Worm (Caenorhabditis elegans) whole organism, dauer: ENCODE data around the gene rund-1.

Source experiments
- unc-62 ChIP-seq: sonication (generic microtip); optimal IDR thresholded peaks from 2 replicates; lab custom pipeline; 2017; ENCODE audit warnings: missing biosample characterization, missing genetic modification reagents, missing genetic modification characterization

Gene rund-1

ce11 chrX:641440-641839, 20.1 kb downstream of the rund-1 start, which contains the start of gene M6.11:
Gene M6.11, minus strand, starts transcription at chrX:641540.
- no peak for TF ChIP-seq unc-62 (GFP tag; lab: Kevin White, UChicago)

- no peak for TF ChIP-seq unc-62 (GFP tag; lab: Kevin White, UChicago)
Measured at ce11 chrX:637588-637987, 24.0 kb downstream of the rund-1 start.

- TF ChIP-seq unc-62 (GFP tag; lab: Kevin White, UChicago) = no peak
Measured at ce11 chrX:636893-637292, 24.7 kb downstream of the rund-1 start, which contains the start of gene pha-2. Gene pha-2, minus strand, starts transcription at chrX:636993.

ce11 chrX:629134-629533, 32.4 kb downstream of the rund-1 start, which contains the start of gene M6.4:
Gene M6.4, plus strand, starts transcription at chrX:629188.
- TF ChIP-seq unc-62 (GFP tag; lab: Kevin White, UChicago) = no peak

- TF ChIP-seq unc-62 (GFP tag; lab: Kevin White, UChicago) = no peak
Measured at ce11 chrX:621688-622087, 39.9 kb downstream of the rund-1 start.

- no peak for TF ChIP-seq unc-62 (GFP tag; lab: Kevin White, UChicago)
Measured at ce11 chrX:621190-621589, 40.4 kb downstream of the rund-1 start, which contains the start of gene unc-96. Gene unc-96, minus strand, starts transcription at chrX:621290.

- no peak for TF ChIP-seq unc-62 (GFP tag; lab: Kevin White, UChicago)
Measured at ce11 chrX:617730-618129, 43.8 kb downstream of the rund-1 start.

ce11 chrX:612783-613182, 48.8 kb downstream of the rund-1 start:
- no peak for TF ChIP-seq unc-62 (GFP tag; lab: Kevin White, UChicago)

- TF ChIP-seq unc-62 (GFP tag; lab: Kevin White, UChicago) = no peak
Measured at ce11 chrX:609553-609952, 52.0 kb downstream of the rund-1 start.
